Worm (Caenorhabditis elegans): ENCODE measurements around the gene pho-8.

DNA sequence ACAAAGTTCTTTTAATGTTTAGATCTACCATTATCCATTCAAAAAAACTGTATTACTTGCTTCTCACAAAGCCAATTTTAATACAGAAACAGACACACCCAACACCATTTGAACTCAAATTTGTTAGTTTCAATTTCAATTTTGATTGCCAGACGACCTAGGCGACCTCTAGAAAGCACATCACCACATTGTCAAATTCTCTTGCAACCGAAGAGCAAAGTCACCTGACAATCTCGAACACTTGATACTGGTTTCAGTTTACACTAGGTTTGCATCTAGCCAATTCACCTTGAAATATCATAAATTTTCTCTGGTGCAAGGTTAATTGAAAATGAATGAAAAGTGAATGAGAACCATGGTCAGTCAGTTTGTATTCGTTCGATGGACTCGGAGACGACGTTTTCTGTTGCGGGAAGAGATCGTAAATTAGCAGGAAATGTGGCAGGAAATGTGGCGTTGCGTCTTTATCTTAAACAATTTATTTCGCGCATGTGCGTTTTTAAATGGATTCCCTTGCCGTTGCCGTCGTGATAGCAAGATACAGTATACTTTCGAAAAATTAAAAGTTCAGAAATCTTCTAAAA, 36.1 kb upstream of the pho-8 start:
- TF ChIP-seq klf-2 (GFP tag; conservative IDR thresholded peaks at IDR 0.05): no peak
- no peak for TF ChIP-seq flt-1 (GFP tag; IDR thresholded peaks at IDR 0.05)
- no peak for TF ChIP-seq cog-1 (tag; optimal IDR thresholded peaks at IDR 0.05)
- no peak for TF ChIP-seq T22C8.4 (GFP tag; IDR thresholded peaks at IDR 0.05)

All from whole organism, midembryonic.